Worm (Caenorhabditis elegans) whole organism, mixed stage, embryonic: ENCODE measurements around the gene psmd-9.

Experiments
- M03D4.4 ChIP-seq: sonication (generic microtip); optimal IDR thresholded peaks from 2 replicates; lab custom pipeline; 2017; ENCODE audit warnings: mild to moderate bottlenecking, missing genetic modification characterization, missing compliant biosample characterization
- bed-3 ChIP-seq: fragments of 200-800 bp; sonication (Bioruptor generic); optimal IDR thresholded peaks from 3 replicates; lab custom pipeline; 2018; ENCODE audit warnings: mild to moderate bottlenecking, missing genetic modification characterization, moderate library complexity, missing compliant biosample characterization
- blmp-1 ChIP-seq: fragments of 150-350 bp; optimal IDR thresholded peaks from 2 replicates; lab custom pipeline; 2014; ENCODE audit warnings: missing biosample characterization, missing genetic modification characterization
- ceh-39 ChIP-seq: fragments of 150-350 bp; optimal IDR thresholded peaks from 2 replicates; lab custom pipeline; 2014; ENCODE audit warnings: missing biosample characterization, missing genetic modification characterization
- ceh-43 ChIP-seq: fragments of 200-800 bp; sonication (Bioruptor generic); optimal IDR thresholded peaks from 2 replicates; lab custom pipeline; 2018; ENCODE audit warnings: mild to moderate bottlenecking, missing genetic modification characterization, moderate library complexity, missing compliant biosample characterization
- ceh-83 ChIP-seq: fragments of 200-800 bp; sonication (Bioruptor generic); optimal IDR thresholded peaks from 2 replicates; lab custom pipeline; 2018; ENCODE audit warnings: mild to moderate bottlenecking, missing genetic modification characterization, missing compliant biosample characterization
- ces-1 ChIP-seq: fragments of 150-350 bp; optimal IDR thresholded peaks from 2 replicates; lab custom pipeline; 2014; ENCODE audit warnings: missing biosample characterization, missing genetic modification reagents, missing genetic modification characterization
- cnd-1 ChIP-seq: fragments of 200-800 bp; sonication (Bioruptor generic); optimal IDR thresholded peaks from 2 replicates; lab custom pipeline; 2018; ENCODE audit warnings: mild to moderate bottlenecking, missing genetic modification characterization, missing compliant biosample characterization
- drap-1 ChIP-seq: fragments of 200-800 bp; sonication (Bioruptor generic); optimal IDR thresholded peaks from 3 replicates; lab custom pipeline; 2018; ENCODE audit warnings: mild to moderate bottlenecking, missing genetic modification characterization, missing compliant biosample characterization
- elt-1 ChIP-seq: sonication (generic microtip); optimal IDR thresholded peaks from 2 replicates; lab custom pipeline; 2017; ENCODE audit warnings: missing genetic modification characterization, mild to moderate bottlenecking, missing compliant biosample characterization, antibody characterized with exemption, moderate library complexity, borderline replicate concordance; ENCODE audit not compliant: insufficient read depth
- elt-3 ChIP-seq: fragments of 150-350 bp; optimal IDR thresholded peaks from 2 replicates; lab custom pipeline; 2014; ENCODE audit warnings: missing biosample characterization, missing genetic modification characterization
- flh-1 ChIP-seq: fragments of 200-800 bp; sonication (Bioruptor generic); optimal IDR thresholded peaks from 2 replicates; lab custom pipeline; 2018; ENCODE audit warnings: mild to moderate bottlenecking, missing genetic modification characterization, moderate library complexity, missing compliant biosample characterization
- ham-2 ChIP-seq: fragments of 200-800 bp; sonication (Bioruptor generic); optimal IDR thresholded peaks from 2 replicates; lab custom pipeline; 2018; ENCODE audit warnings: mild to moderate bottlenecking, missing genetic modification characterization, missing compliant biosample characterization
- hlh-1 ChIP-seq: fragments of 150-350 bp; optimal IDR thresholded peaks from 2 replicates; lab custom pipeline; 2014; ENCODE audit warnings: missing biosample characterization, missing genetic modification reagents, missing genetic modification characterization
- lin-13 ChIP-seq: fragments of 150-350 bp; optimal IDR thresholded peaks from 2 replicates; lab custom pipeline; 2014; ENCODE audit warnings: missing biosample characterization, missing genetic modification characterization
- lin-32 ChIP-seq: fragments of 200-800 bp; sonication (Bioruptor generic); optimal IDR thresholded peaks from 2 replicates; lab custom pipeline; 2018; ENCODE audit warnings: mild to moderate bottlenecking, missing genetic modification characterization, missing compliant biosample characterization
- lsy-2 ChIP-seq: fragments of 150-350 bp; optimal IDR thresholded peaks from 2 replicates; lab custom pipeline; 2014; ENCODE audit warnings: missing biosample characterization, missing genetic modification characterization
- mab-5 ChIP-seq: fragments of 150-350 bp; optimal IDR thresholded peaks from 2 replicates; lab custom pipeline; 2014; ENCODE audit warnings: missing biosample characterization, missing genetic modification characterization
- mep-1 ChIP-seq: fragments of 150-350 bp; optimal IDR thresholded peaks from 2 replicates; lab custom pipeline; 2017; ENCODE audit warnings: missing biosample characterization, missing genetic modification reagents, missing genetic modification characterization, inconsistent platforms
- mls-2 ChIP-seq: sonication (generic microtip); optimal IDR thresholded peaks from 2 replicates; lab custom pipeline; 2016; ENCODE audit warnings: mild to moderate bottlenecking, missing genetic modification characterization, moderate library complexity, missing compliant biosample characterization
- nhr-12 ChIP-seq: fragments of 150-350 bp; optimal IDR thresholded peaks from 2 replicates; lab custom pipeline; 2014; ENCODE audit warnings: missing biosample characterization, missing genetic modification characterization
- nhr-2 ChIP-seq: fragments of 150-350 bp; optimal IDR thresholded peaks from 2 replicates; lab custom pipeline; 2014; ENCODE audit warnings: missing biosample characterization, missing genetic modification characterization
- nhr-237 ChIP-seq: fragments of 150-350 bp; optimal IDR thresholded peaks from 2 replicates; lab custom pipeline; 2014; ENCODE audit warnings: missing biosample characterization, missing genetic modification characterization
- nhr-28 ChIP-seq: fragments of 150-350 bp; optimal IDR thresholded peaks from 2 replicates; lab custom pipeline; 2014; ENCODE audit warnings: missing biosample characterization, missing genetic modification characterization
- nhr-76 ChIP-seq: sonication (generic microtip); optimal IDR thresholded peaks from 2 replicates; lab custom pipeline; 2017; ENCODE audit warnings: missing biosample characterization, missing genetic modification characterization
- pha-4 ChIP-seq: fragments of 150-350 bp; optimal IDR thresholded peaks from 2 replicates; lab custom pipeline; 2018; ENCODE audit warnings: missing biosample characterization, missing genetic modification reagents, missing genetic modification characterization
- sem-2 ChIP-seq: fragments of 200-800 bp; sonication (Bioruptor generic); optimal IDR thresholded peaks from 2 replicates; lab custom pipeline; 2018; ENCODE audit warnings: mild to moderate bottlenecking, missing genetic modification characterization, missing compliant biosample characterization
- snpc-4 ChIP-seq: fragments of 150-350 bp; optimal IDR thresholded peaks from 2 replicates; lab custom pipeline; 2014; ENCODE audit warnings: missing biosample characterization, missing genetic modification characterization
- sptf-1 ChIP-seq: sonication (generic microtip); optimal IDR thresholded peaks from 2 replicates; lab custom pipeline; 2017; ENCODE audit warnings: mild to moderate bottlenecking, missing genetic modification characterization, moderate library complexity, missing compliant biosample characterization
- tbx-8 ChIP-seq: fragments of 200-800 bp; sonication (Bioruptor generic); optimal IDR thresholded peaks from 2 replicates; lab custom pipeline; 2018; ENCODE audit warnings: mild to moderate bottlenecking, missing genetic modification characterization, moderate library complexity, missing compliant biosample characterization
- unc-120 ChIP-seq: sonication (generic microtip); optimal IDR thresholded peaks from 2 replicates; lab custom pipeline; 2017; ENCODE audit warnings: missing genetic modification characterization, missing compliant biosample characterization; ENCODE audit not compliant: poor library complexity, severe bottlenecking
- unc-39 ChIP-seq: fragments of 150-350 bp; optimal IDR thresholded peaks from 2 replicates; lab custom pipeline; 2014; ENCODE audit warnings: missing biosample characterization, missing genetic modification characterization
- unc-62 ChIP-seq: fragments of 150-350 bp; optimal IDR thresholded peaks from 2 replicates; lab custom pipeline; 2014; ENCODE audit warnings: missing biosample characterization, missing genetic modification reagents, missing genetic modification characterization
- zip-8 ChIP-seq: fragments of 150-350 bp; optimal IDR thresholded peaks from 2 replicates; lab custom pipeline; 2014; ENCODE audit warnings: missing biosample characterization, missing genetic modification characterization
- ztf-11 ChIP-seq: fragments of 150-350 bp; optimal IDR thresholded peaks from 2 replicates; lab custom pipeline; 2014; ENCODE audit warnings: missing biosample characterization, missing genetic modification characterization

psmd-9 gene

ce11 chrII:6901795-6902194, at the start of gene psmd-9:
psmd-9 (plus strand) TSS chrII:6902095.
- TF ChIP-seq nhr-12 (tag; lab: Kevin White, UChicago): no peak
- TF ChIP-seq lin-13 (tag; lab: Kevin White, UChicago): no peak
- no peak for TF ChIP-seq blmp-1 (tag; lab: Kevin White, UChicago)
- TF ChIP-seq tbx-8 (GFP tag; lab: Kevin White, UChicago): no peak

ce11 chrII:6853059-6853466, 48.8 kb upstream of the psmd-9 start:
- TF ChIP-seq unc-120 (tag; lab: Kevin White, UChicago) (peak; percentile 76), unc-39 (tag; lab: Kevin White, UChicago) (peak; percentile 68), bed-3 (GFP tag; lab: Kevin White, UChicago) (peak; percentile 72), nhr-12 (tag; lab: Kevin White, UChicago) (peak; percentile 55), nhr-28 (tag; lab: Kevin White, UChicago) (peak; percentile 27), mls-2 (peak; percentile 95), ceh-39 (no peak), sem-2 (peak; percentile 88), mab-5 (tag; lab: Kevin White, UChicago) (no peak), nhr-76 (tag; lab: Kevin White, UChicago) (no peak), hlh-1 (tag; lab: Kevin White, UChicago) (peak; percentile 32), lin-13 (tag; lab: Kevin White, UChicago) (peak; percentile 75), lin-32 (GFP tag; lab: Kevin White, UChicago) (peak; percentile 91), lsy-2 (tag; lab: Kevin White, UChicago) (peak; percentile 35), ceh-43 (peak; percentile 75), unc-62 (GFP tag; lab: Kevin White, UChicago) (peak; percentile 76), ham-2 (GFP tag; lab: Kevin White, UChicago) (peak; percentile 68), nhr-2 (tag; lab: Kevin White, UChicago) (no peak), elt-1 (tag; lab: Kevin White, UChicago) (peak; percentile 32), tbx-8 (GFP tag; lab: Kevin White, UChicago) (peak; percentile 74), blmp-1 (tag; lab: Kevin White, UChicago) (no peak), zip-8 (tag; lab: Kevin White, UChicago) (no peak), sptf-1 (tag; lab: Kevin White, UChicago) (peak; percentile 94), ces-1 (GFP tag; lab: Kevin White, UChicago) (peak; percentile 57), nhr-237 (tag; lab: Kevin White, UChicago) (peak; percentile 45), drap-1 (GFP tag; lab: Kevin White, UChicago) (peak; percentile 91), mep-1 (peak; percentile 68), cnd-1 (peak; percentile 96), pha-4 (tag; lab: Kevin White, UChicago) (no peak), ztf-11 (tag; lab: Kevin White, UChicago) (peak; percentile 72), ceh-83 (GFP tag; lab: Kevin White, UChicago) (peak; percentile 94), elt-3 (tag; lab: Kevin White, UChicago) (no peak), M03D4.4 (tag; lab: Kevin White, UChicago) (peak; percentile 93), snpc-4 (no peak), flh-1 (GFP tag; lab: Kevin White, UChicago) (peak; percentile 65)

ce11 chrII:6858201-6858600, 43.7 kb upstream of the psmd-9 start, which contains the start of gene dnj-5:
dnj-5 (minus strand) TSS chrII:6858301.
- TF ChIP-seq mab-5 (tag; lab: Kevin White, UChicago) (no peak), snpc-4 (no peak), nhr-76 (tag; lab: Kevin White, UChicago) (no peak), pha-4 (tag; lab: Kevin White, UChicago) (no peak), hlh-1 (tag; lab: Kevin White, UChicago) (no peak), blmp-1 (tag; lab: Kevin White, UChicago) (no peak), unc-120 (tag; lab: Kevin White, UChicago) (no peak), ceh-39 (no peak), nhr-2 (tag; lab: Kevin White, UChicago) (no peak), lsy-2 (tag; lab: Kevin White, UChicago) (no peak), flh-1 (GFP tag; lab: Kevin White, UChicago) (no peak), sptf-1 (tag; lab: Kevin White, UChicago) (no peak), bed-3 (GFP tag; lab: Kevin White, UChicago) (no peak), ceh-83 (GFP tag; lab: Kevin White, UChicago) (no peak), drap-1 (GFP tag; lab: Kevin White, UChicago) (no peak), ztf-11 (tag; lab: Kevin White, UChicago) (no peak)
- TF ChIP-seq, all 35 proteins: peak for 0
